Worm (Caenorhabditis elegans): ENCODE results near the gene ZK809.1.
A peak's percentile ranks its signal among the peaks of the same experiment; 100 is the strongest.

DNA sequence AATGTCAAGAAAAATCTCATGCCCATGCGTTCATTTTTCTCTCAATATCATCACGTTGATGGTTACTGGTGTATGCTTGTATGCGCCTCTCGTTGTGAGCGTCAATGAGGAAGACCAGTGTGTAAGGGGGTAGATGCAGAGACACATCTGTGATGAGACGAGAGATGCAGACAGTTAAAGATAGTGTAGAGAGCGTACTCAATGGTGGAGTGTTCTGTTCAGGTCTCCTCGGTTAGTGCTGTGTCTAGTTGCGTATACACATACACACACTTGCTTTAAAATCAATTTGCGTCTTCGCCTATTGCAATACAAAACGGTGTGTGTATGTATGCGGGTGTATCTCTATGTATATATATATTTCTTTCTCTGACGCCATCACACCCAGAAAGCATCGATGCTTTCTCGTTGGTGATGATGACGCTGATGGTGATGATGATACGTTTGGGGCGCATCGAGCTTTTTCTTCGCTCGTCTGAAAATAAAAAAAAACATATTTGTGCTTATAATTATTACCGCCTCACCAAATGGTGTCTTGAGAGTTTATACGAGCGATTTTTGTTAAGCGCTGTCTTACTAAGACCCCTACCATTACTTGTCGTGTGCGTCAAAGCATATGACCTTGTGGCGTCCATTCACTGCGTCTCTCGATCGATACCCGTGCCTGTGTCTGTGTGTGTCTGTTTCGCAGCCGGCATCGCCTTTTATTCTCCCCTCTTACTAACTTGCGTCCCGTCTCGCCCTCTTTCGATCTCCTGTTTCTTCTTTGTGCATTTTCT lies 48.3 kb upstream of the ZK809.1 start, which contains the start of gene F40F11.3:
- TF ChIP-seq nhr-25 (tag; optimal IDR thresholded peaks at IDR 0.05) = peak; percentile 85
- TF ChIP-seq nhr-12 (tag; optimal IDR thresholded peaks at IDR 0.05) = no peak
- peak; percentile 84 for TF ChIP-seq unc-55 (GFP tag; optimal IDR thresholded peaks at IDR 0.05)
- no peak for TF ChIP-seq ztf-11 (tag; optimal IDR thresholded peaks at IDR 0.05)
- TF ChIP-seq mdl-1 (tag; optimal IDR thresholded peaks at IDR 0.05) = peak; percentile 23 to 80
- TF ChIP-seq egl-27 (tag; optimal IDR thresholded peaks at IDR 0.05) = peak; percentile 51
- TF ChIP-seq skn-1 (tag; optimal IDR thresholded peaks at IDR 0.05) = peak; percentile 76
- TF ChIP-seq ama-1 (optimal IDR thresholded peaks at IDR 0.05) = no peak
- no peak for TF ChIP-seq nhr-237 (tag; optimal IDR thresholded peaks at IDR 0.05)
- no peak for TF ChIP-seq aly-2 (tag; optimal IDR thresholded peaks at IDR 0.05)
- no peak for TF ChIP-seq dmd-4 (tag; optimal IDR thresholded peaks at IDR 0.05)
- peak; percentile 95 for TF ChIP-seq F13H6.1 (tag; optimal IDR thresholded peaks at IDR 0.05)

Measured in whole organism, L2 larva.